Worm (Caenorhabditis elegans): ENCODE results near the gene bigr-1.

Gene bigr-1

DNA sequence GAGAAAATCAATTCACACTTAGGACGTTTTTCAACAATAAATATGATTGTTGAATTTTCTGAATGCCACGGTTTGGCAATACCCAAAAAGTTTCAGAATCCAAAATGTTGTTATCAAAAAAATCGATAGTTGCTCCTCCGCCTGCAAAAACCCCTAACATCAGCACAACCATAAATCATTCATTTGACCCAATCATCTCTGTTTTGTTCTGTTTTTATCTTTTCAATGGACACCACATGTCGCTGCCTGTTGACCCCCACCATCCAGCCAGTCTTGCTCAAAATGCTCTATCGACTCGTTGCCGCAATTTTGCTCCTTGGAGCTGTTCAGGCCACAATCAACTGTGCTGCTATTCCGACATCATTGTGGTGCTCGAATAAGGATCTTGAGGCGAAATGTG, 6.6 kb downstream of the bigr-1 start, which contains the start of gene F37H8.5:
TSS of gene F37H8.5 (plus strand) at position 181 of the 400 bp plus-strand sequence.
- TF ChIP-seq unc-120 (tag; optimal IDR thresholded peaks at IDR 0.05; ENCODE audit: poor library complexity, severe bottlenecking) = no peak
- TF ChIP-seq unc-62 (GFP tag; optimal IDR thresholded peaks at IDR 0.05) = peak; percentile 13
- no peak for TF ChIP-seq drap-1 (GFP tag; optimal IDR thresholded peaks at IDR 0.05)
- no peak for TF ChIP-seq snpc-4 (tag; optimal IDR thresholded peaks at IDR 0.05)
- peak; percentile 68 for TF ChIP-seq hlh-1 (tag; optimal IDR thresholded peaks at IDR 0.05)

DNA sequence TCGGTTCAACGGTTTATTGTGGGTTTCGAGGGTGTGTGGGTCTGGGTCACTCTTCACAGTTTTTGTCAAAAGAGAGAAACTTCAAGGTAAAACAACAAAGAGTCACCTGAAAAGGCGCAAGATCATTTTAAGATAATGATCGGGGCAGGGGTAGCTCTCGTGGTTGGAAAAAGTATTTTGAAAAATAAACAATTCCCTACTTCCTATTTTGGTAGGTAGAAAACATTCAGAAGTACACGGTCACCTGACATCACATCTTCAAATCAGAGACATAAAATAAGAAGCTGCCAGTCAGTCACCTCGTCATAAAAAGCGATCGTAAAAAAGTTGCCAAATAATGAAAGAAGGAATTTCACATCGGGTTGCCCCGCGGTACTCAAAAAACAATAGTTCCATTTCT, 11.0 kb downstream of the bigr-1 start:
- TF ChIP-seq sem-2 (GFP tag; optimal IDR thresholded peaks at IDR 0.05) = no peak
- no peak for TF ChIP-seq lin-13 (tag; optimal IDR thresholded peaks at IDR 0.05)
- TF ChIP-seq M03D4.4 (tag; optimal IDR thresholded peaks at IDR 0.05) = no peak
- TF ChIP-seq ztf-11 (tag; optimal IDR thresholded peaks at IDR 0.05) = no peak
- TF ChIP-seq mls-2 (tag; optimal IDR thresholded peaks at IDR 0.05) = no peak
- TF ChIP-seq drap-1 (GFP tag; optimal IDR thresholded peaks at IDR 0.05) = no peak
- no peak for TF ChIP-seq snpc-4 (tag; optimal IDR thresholded peaks at IDR 0.05)
- no peak for TF ChIP-seq mab-5 (tag; optimal IDR thresholded peaks at IDR 0.05)
- TF ChIP-seq nhr-2 (tag; optimal IDR thresholded peaks at IDR 0.05) = no peak

- TF ChIP-seq ces-1 (GFP tag; optimal IDR thresholded peaks at IDR 0.05) = no peak
- TF ChIP-seq ceh-43 (GFP tag; optimal IDR thresholded peaks at IDR 0.05) = no peak
- no peak for TF ChIP-seq snpc-4 (tag; optimal IDR thresholded peaks at IDR 0.05)
- no peak for TF ChIP-seq unc-39 (tag; optimal IDR thresholded peaks at IDR 0.05)
- TF ChIP-seq nhr-237 (tag; optimal IDR thresholded peaks at IDR 0.05) = no peak
- TF ChIP-seq ztf-11 (tag; optimal IDR thresholded peaks at IDR 0.05) = no peak
- no peak for TF ChIP-seq mls-2 (tag; optimal IDR thresholded peaks at IDR 0.05)
- TF ChIP-seq M03D4.4 (tag; optimal IDR thresholded peaks at IDR 0.05) = no peak
Observed at ce11 chrII:11193523-11193922, 12.1 kb downstream of the bigr-1 start.

- TF ChIP-seq tbx-8 (GFP tag; optimal IDR thresholded peaks at IDR 0.05) (no peak), unc-39 (tag; optimal IDR thresholded peaks at IDR 0.05) (no peak), drap-1 (GFP tag; optimal IDR thresholded peaks at IDR 0.05) (no peak), M03D4.4 (tag; optimal IDR thresholded peaks at IDR 0.05) (no peak)
Observed at ce11 chrII:11200234-11200755, 18.8 kb downstream of the bigr-1 start.

- TF ChIP-seq drap-1 (GFP tag; optimal IDR thresholded peaks at IDR 0.05) (no peak), ztf-11 (tag; optimal IDR thresholded peaks at IDR 0.05) (no peak), unc-62 (GFP tag; optimal IDR thresholded peaks at IDR 0.05) (no peak)
Observed at ce11 chrII:11202581-11203271, 21.3 kb downstream of the bigr-1 start, which contains the start of gene srap-1. Gene srap-1, plus strand, starts transcription at chrII:11203221.

DNA sequence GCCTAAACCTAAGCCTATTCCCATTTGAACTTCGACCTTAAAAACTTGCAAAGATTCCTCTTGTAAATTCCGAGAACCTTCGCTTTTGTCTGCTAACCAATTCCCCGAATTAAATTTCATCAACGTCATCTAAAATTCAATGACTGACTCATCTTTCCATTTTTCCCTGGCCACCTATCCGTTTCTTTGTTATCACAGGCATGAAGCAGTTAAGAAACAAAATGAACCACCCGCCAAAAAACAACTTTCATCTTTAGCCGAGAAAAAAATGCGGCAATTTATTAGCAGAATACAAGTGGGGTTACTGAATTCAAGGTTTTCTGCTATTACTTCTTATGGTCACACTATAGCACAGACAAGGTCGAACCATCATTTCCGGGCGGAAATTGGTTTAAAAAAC, 23.3 kb downstream of the bigr-1 start:
- TF ChIP-seq ztf-11 (tag; optimal IDR thresholded peaks at IDR 0.05) (no peak), nhr-76 (tag; optimal IDR thresholded peaks at IDR 0.05) (no peak), flh-1 (GFP tag; optimal IDR thresholded peaks at IDR 0.05) (no peak)

ce11 chrII:11205783-11206182, 24.3 kb downstream of the bigr-1 start:
- no peak for TF ChIP-seq blmp-1 (tag; optimal IDR thresholded peaks at IDR 0.05)
- TF ChIP-seq ceh-39 (tag; optimal IDR thresholded peaks at IDR 0.05) = no peak
- no peak for TF ChIP-seq unc-62 (GFP tag; optimal IDR thresholded peaks at IDR 0.05)
- no peak for TF ChIP-seq mls-2 (tag; optimal IDR thresholded peaks at IDR 0.05)
- TF ChIP-seq nhr-12 (tag; optimal IDR thresholded peaks at IDR 0.05) = no peak
- no peak for TF ChIP-seq nhr-28 (tag; optimal IDR thresholded peaks at IDR 0.05)

DNA sequence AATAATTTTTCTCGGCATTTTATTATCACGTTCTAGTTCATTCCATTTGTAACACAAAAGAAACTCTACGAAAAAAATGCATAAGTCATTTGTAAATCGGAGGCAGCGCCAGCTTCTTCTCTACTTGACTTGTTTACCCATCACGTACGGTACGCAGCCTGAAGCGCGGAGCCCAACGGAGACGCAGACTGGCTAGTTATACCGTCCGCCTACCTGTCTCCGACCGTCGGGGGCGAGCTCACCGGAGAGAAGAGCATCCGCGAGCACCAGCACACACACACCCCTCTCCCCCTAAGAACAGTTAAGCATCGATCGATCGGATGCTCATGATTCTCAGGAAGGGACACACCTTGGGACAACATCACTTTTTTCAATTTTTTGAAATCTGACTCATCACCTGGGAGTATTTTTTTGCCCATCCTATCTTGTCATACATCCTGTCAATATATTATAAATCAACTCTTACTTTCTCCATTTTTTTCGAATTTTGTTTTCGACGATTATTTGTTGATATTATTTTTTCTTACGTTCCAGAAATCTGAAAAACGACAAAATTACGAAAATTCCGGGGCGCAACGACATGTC, 40.4 kb downstream of the bigr-1 start, which contains the start of gene plpr-1:
TSS of gene plpr-1 (plus strand) at position 535 of the 585 bp plus-strand sequence.
- no peak for TF ChIP-seq ham-2 (GFP tag; optimal IDR thresholded peaks at IDR 0.05)
- TF ChIP-seq zip-8 (tag; optimal IDR thresholded peaks at IDR 0.05) = no peak
- TF ChIP-seq elt-3 (tag; optimal IDR thresholded peaks at IDR 0.05) = no peak
- no peak for TF ChIP-seq nhr-237 (tag; optimal IDR thresholded peaks at IDR 0.05)
- TF ChIP-seq pha-4 (tag; optimal IDR thresholded peaks at IDR 0.05) = peak; percentile 67
- no peak for TF ChIP-seq mab-5 (tag; optimal IDR thresholded peaks at IDR 0.05)
- TF ChIP-seq bed-3 (GFP tag; optimal IDR thresholded peaks at IDR 0.05) = no peak
